Fruit fly (Drosophila melanogaster): ENCODE data around the gene Hpr1.

- no peak for TF ChIP-seq CG34406 (GFP tag; optimal IDR thresholded peaks at IDR 0.05)
- no peak for TF ChIP-seq CG6792 (GFP tag; optimal IDR thresholded peaks at IDR 0.05)
- TF ChIP-seq Gug (GFP tag; IDR thresholded peaks at IDR 0.05) = no peak
- TF ChIP-seq CG7368 (GFP tag; optimal IDR thresholded peaks at IDR 0.05) = no peak
- no peak for TF ChIP-seq Blimp-1 (GFP tag; optimal IDR thresholded peaks at IDR 0.05)
Measured at dm6 chr3R:5781462-5781861, 39.8 kb downstream of the Hpr1 start, which contains the start of gene kat-60L1.

All from whole organism, prepupa.